Fruit fly (Drosophila melanogaster) Kc167 (cell line): Measurements from ENCODE around the gene CG31174.

Experiments used
- Myc ChIP-seq: fragments of >200 bp; optimal IDR thresholded peaks from 2 replicates; lab custom pipeline; 2017; ENCODE audit warnings: missing external identifiers
- Sin3A ChIP-seq: fragments of >200 bp; optimal IDR thresholded peaks from 2 replicates; lab custom pipeline; 2018; ENCODE audit warnings: missing external identifiers
- h ChIP-seq: fragments of >200 bp; optimal IDR thresholded peaks from 3 replicates; lab custom pipeline; 2018; ENCODE audit warnings: missing external identifiers
- insv ChIP-seq: fragments of >200 bp; optimal IDR thresholded peaks from 3 replicates; lab custom pipeline; 2018; ENCODE audit warnings: missing external identifiers
- psq ChIP-seq: fragments of >200 bp; optimal IDR thresholded peaks from 2 replicates; lab custom pipeline; 2017; ENCODE audit warnings: missing external identifiers
- ttk ChIP-seq: sonication (Bioruptor generic); optimal IDR thresholded peaks from 2 replicates; lab custom pipeline; 2017; ENCODE audit warnings: missing external identifiers

The CG31174 gene

DNA sequence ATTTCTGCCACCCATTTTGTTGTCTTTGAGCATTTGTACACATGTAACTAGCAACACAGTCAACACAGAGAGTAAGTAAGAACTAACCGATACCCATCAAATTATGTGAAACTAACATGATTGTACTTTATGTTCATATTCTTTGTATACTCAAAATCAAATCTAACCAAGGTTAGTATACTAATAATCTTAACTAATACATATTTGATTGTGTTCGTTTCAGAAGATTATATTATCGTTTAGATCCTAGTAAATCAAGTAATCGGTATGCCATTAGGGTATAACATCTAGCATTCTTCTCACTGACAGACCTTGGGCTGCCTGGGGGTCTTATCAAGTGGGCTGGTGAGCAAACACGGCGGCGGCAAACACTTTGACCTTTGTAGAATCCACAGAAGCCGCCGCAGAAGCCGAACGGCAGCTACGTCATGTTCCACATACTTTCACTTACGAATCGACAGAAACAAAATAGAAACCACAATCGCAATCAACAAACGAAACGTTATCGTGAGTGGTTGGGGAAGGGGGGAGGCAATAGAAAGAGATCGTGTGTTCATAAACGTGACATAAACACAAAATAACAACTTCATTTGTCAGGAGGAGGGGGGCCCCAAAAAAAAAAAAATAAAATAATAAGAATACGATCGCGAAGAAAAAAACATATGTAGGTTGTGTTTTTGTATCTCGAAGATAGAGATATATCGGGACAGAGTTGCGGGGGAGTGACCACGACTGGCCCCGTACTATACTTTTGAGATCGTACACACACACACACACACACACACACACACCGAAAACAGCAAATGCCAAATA is 33.7 kb downstream of the CG31174 start:
- TF ChIP-seq h (lab: Kevin White, UChicago) (no peak), Myc (lab: Kevin White, UChicago) (no peak), psq (lab: Kevin White, UChicago) (no peak), Sin3A (lab: Kevin White, UChicago) (no peak), insv (lab: Kevin White, UChicago) (no peak), ttk (no peak)

DNA sequence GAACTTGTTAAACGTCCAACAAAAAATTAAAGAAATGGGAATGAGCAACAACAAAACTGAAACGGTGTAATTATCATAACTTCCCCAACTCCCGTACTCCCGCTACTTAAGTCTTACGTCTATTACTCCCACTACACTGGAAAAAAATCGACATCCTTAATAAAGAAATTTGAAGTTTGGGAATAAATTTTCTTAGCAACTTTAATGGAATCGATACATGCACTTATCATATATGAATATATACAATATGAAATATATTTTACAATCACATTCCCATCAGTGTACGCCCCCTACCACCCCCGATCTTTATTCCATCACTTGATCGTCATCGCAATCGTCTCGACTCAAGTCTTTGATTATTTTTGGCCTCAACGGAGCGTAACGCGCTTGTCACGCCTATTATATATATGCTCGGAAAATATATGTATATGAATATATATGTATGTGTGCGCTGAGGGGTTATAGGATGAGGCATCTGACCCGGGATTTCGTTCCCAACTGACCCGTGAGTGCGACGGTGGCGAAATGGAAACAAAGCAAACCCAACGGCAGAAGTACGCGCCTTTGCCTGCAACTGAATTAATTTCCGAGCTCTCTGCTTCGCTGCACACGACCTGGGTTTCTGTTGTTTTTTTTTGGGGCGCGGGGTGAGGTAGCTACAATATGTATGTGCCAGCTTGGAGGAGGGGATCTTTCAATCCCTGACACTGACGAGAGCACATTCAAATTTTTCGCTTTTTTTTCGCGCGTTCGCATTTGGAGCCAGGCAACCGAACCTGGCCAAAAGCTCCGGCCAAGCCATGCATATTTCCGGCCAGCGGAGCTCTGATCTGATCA is 34.9 kb downstream of the CG31174 start:
- TF ChIP-seq ttk (no peak), psq (lab: Kevin White, UChicago) (no peak), Sin3A (lab: Kevin White, UChicago) (no peak), Myc (lab: Kevin White, UChicago) (no peak), h (lab: Kevin White, UChicago) (no peak), insv (lab: Kevin White, UChicago) (no peak)

DNA sequence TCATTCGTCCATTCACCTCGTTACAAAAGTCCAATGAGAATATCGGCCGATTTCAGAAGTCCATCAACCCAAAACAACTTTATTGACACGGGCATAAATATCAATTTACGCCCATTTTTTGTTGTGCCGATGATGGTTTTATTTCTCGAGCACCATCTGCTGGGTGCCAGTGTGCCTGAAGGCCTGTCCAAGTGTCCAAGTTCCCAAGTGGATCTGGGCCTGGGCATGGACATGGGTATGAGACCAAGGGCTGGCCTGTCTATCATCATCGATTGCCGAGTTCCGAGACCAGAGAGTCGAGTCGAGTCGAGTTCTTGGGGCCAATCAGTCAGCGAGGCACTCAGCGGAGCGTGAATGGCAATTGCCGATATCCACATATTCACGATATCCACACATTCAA is 37.1 kb downstream of the CG31174 start, which contains the start of gene Gr93a:
Gene Gr93a, plus strand, starts transcription at position 301 of the 400 bp plus-strand sequence.
- no peak for TF ChIP-seq insv (lab: Kevin White, UChicago)
- TF ChIP-seq Myc (lab: Kevin White, UChicago): no peak
- no peak for TF ChIP-seq Sin3A (lab: Kevin White, UChicago)
- TF ChIP-seq psq (lab: Kevin White, UChicago): no peak
- no peak for TF ChIP-seq h (lab: Kevin White, UChicago)
- no peak for TF ChIP-seq ttk

DNA sequence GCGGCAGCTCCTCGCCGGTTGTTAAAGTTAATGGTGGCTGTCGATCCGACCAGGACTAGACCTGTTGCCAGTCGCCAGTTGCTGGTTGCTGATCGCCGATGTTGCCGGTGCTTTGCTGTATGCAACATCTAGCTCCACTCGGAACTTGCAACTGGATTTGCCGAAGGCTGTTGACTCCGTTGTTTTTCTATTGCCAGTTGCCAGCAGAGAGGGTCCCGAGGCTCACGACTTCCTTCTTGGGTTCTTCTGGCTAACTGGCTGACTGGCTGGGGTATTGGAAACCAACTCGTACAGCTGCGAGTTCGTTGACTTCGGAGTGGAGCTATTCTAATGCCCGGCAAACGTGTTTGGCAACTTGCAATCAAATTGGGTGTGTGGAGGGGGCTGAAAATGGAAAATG is 38.3 kb downstream of the CG31174 start:
- TF ChIP-seq ttk (no peak), Myc (lab: Kevin White, UChicago) (no peak)

DNA sequence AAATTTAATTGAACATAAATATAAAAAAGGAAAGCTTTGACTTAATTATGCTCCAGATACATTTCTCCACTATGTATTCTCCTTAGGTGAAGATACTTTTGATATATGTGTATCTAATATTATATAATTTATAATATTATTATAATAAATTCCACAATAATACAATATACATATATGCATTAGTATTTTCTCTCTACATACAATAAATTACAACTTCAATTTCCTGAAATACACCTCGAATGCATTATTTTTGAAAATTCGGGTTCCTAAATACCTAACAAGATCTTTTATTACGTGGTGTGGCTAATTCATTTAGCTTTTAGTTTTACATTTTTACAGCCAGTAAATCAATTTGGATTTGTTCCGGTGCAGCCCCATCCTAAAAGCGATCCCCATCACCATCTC is 39.0 kb downstream of the CG31174 start:
- TF ChIP-seq psq (lab: Kevin White, UChicago): no peak

DNA sequence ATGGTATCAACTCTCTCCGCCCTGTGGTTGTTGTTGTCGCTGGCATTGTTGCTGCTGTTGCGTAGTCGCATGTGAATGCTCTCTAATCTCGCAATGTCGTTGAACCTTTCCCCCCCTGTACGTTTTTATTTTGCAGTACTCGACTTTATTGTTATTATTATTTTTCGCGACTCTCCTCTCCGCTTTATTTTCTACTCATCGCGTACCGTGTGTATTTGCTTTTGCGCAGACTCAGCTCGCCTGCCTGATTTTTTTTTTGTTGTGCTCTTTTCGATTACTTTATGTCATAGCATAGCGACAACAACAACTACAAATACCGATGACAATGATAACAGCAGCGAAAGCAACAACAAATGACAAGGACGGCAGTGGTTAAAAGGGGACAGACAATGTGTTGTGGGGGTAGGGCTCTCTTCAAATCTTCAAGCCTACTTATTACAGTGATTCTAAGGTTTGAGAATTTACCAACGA is 39.8 kb downstream of the CG31174 start:
- no peak for TF ChIP-seq Sin3A (lab: Kevin White, UChicago)
- no peak for TF ChIP-seq insv (lab: Kevin White, UChicago)
- TF ChIP-seq psq (lab: Kevin White, UChicago): no peak
- no peak for TF ChIP-seq h (lab: Kevin White, UChicago)
- TF ChIP-seq ttk: no peak
- TF ChIP-seq Myc (lab: Kevin White, UChicago): no peak

DNA sequence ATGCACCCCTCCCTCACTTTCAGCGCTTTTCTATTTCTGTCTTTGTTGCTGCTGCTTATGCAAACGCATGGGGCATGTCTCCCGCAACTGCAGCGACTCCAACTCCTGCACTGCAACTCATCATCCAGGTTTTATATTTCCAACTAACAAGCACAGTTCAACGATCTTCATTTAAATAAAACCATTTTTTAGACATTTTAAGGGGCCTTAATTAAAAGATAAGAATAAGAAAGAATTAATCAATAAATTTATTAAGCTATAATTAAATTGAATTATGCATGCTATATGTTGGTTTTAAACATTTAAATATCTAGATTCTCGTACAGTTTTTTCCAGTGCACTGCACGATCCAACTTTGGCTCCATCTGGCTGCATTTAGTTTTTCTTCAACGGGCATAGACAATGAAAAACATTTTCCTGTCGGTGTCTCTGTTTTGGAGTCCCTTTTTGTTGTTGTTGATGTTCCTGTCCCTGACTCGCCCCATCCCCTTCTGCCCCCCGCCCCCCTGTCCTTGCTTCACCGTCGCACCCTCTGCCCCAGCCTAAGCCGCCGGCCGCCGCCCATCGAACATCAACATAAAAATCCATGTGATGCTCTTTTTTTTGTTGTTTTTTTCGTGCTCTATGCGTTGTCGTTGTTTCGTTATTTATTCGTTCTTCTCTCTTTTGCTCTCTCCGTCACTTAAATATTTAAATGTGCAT is 40.4 kb downstream of the CG31174 start:
- TF ChIP-seq psq (lab: Kevin White, UChicago) (no peak), Sin3A (lab: Kevin White, UChicago) (no peak), insv (lab: Kevin White, UChicago) (no peak), h (lab: Kevin White, UChicago) (no peak), Myc (lab: Kevin White, UChicago) (no peak), ttk (no peak)

DNA sequence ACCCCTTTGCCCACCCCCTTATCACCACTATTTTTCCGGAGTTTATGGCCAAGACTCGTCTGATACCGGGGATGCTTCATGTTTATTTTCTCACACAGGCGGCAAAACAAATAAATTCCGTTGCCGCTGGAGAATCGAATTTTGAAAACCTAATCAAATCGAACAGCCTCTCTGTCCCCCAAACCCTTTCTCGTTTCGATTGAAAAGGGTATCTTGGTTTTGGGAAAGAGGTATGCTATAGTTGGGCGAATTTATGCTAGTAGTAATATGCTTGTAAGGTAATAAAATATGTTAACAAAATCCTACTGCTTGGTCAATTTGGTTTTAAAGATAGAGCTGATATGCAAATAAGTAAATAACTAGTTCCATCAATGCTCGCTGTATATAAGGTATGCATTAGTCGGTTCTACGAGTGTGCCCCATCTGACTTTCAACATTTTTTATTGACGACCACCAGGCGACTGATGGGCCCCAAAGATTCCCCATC is 41.2 kb downstream of the CG31174 start:
- TF ChIP-seq psq (lab: Kevin White, UChicago) (no peak), insv (lab: Kevin White, UChicago) (no peak), Myc (lab: Kevin White, UChicago) (no peak), h (lab: Kevin White, UChicago) (no peak)

DNA sequence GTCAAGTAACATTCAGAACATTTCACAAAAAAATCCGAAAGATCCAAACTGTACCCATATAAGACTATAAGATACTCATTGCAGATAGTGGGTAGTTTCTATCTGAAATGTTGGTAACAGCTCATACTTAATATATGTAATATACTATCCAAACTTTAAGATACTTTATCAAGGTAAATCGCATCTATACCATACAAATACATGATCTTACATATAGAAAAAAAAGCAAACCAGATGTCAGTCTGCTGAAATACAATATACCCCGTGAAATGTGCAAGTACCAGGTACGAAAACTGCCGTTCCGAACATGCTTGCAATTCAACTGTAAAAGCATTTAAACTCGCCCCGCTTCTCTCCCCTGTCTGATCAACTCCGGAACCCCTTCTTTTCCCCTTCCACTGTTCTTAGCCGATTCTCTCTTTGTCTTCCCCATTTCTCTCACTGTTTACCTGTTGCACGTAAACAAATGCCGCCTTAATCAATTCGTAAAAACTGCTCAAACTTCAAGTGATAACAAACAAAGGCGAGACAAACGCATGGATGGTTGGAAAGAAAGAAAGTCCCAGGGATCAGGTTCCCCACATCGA is 41.8 kb downstream of the CG31174 start:
- TF ChIP-seq ttk (no peak), insv (lab: Kevin White, UChicago) (no peak)

DNA sequence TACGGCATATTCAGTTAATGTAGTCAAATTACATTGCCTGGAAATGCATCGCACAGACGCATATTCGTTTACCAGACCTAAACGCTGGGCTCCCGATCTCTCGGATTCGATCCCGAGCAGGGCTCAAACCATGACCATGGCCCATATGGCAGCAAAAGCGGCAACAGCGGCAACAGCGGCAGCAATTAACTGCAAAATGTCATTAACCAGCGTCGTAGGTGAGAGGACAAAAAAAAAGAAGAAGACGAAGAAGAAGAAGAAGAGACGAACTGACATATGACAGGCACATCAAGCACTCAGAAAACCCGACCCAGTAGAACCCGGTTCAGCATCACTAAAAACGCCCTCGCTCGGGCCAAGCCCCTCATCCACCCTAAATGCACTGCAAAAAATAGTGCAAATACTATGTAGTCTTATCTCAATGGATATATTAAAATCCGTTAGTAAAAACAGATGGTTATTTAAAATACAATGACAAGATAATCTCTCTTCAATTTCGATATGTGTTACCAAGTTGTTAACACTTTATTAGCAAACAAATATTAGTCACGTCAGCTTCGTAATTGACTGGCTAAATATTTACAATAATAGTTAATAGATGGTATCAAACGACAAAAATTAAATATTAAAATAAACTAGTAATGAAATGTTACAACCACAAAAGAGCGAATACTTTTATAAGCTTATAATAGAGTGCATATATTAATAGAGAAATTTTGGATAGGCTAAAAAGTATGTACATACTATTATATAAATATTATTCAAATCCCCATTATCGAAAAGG is 43.3 kb downstream of the CG31174 start:
- no peak for TF ChIP-seq ttk
- no peak for TF ChIP-seq psq (lab: Kevin White, UChicago)
- no peak for TF ChIP-seq Myc (lab: Kevin White, UChicago)
- TF ChIP-seq Sin3A (lab: Kevin White, UChicago): no peak
- no peak for TF ChIP-seq insv (lab: Kevin White, UChicago)
- TF ChIP-seq h (lab: Kevin White, UChicago): no peak

DNA sequence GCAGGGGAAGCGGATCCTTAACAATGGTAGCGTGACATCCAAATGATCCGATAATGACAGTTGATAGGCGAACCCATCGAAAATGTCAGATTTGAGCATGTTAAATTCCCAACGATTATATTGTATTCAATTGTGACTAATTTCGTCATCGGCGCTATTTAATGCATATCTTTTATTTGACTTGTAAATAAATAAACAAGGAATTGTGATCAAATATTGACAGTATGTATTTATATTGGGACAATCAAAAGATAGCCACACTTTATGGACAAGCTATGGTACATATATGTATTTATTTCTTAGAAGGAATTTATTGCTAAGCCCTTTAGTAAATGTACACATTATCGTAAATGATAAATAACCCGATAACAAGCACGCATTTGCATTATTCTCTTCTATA is 44.2 kb downstream of the CG31174 start:
- TF ChIP-seq psq (lab: Kevin White, UChicago): no peak
